Worm (Caenorhabditis elegans) whole organism, young adult: ENCODE data around the gene C33D9.10.

Experiments used
- F55B11.4 ChIP-seq: sonication (generic microtip); optimal IDR thresholded peaks from 2 replicates; lab custom pipeline; 2016; ENCODE audit warnings: missing compliant biosample characterization, missing genetic modification characterization, borderline replicate concordance; ENCODE audit not compliant: insufficient read depth
- Y53F4B.3 ChIP-seq: fragments of 200-800 bp; sonication (Bioruptor generic); IDR thresholded peaks from 2 replicates; pipeline ENCODE4 v1.3.6; 2022; ENCODE audit warnings: missing genetic modification reagents, missing genetic modification characterization, missing compliant biosample characterization
- Y56A3A.18 ChIP-seq: fragments of 200-800 bp; sonication (Bioruptor generic); IDR thresholded peaks from 2 replicates; pipeline ENCODE4 v1.3.6; 2022; ENCODE audit warnings: missing genetic modification reagents, missing genetic modification characterization, missing compliant biosample characterization
- ZK185.1 ChIP-seq: sonication (generic microtip); optimal IDR thresholded peaks from 2 replicates; lab custom pipeline; 2016; ENCODE audit warnings: mild to moderate bottlenecking, missing genetic modification characterization, missing compliant biosample characterization; ENCODE audit not compliant: poor library complexity, severe bottlenecking
- ama-1 ChIP-seq, 3 experiments: fragments of 150-350 bp in 1 of 3; sonication (generic microtip) in 2 of 3; optimal IDR thresholded peaks; 2 replicates each; lab custom pipeline; 2014 to 2018; ENCODE audit warnings: missing biosample characterization in 2 of 3, missing genetic modification characterization in 2 of 3, missing genetic modification reagents in 2 of 3
- ccch-3 ChIP-seq: fragments of 200-800 bp; sonication (Bioruptor generic); optimal IDR thresholded peaks from 2 replicates; lab custom pipeline; 2018; ENCODE audit warnings: mild to moderate bottlenecking, missing genetic modification characterization, missing compliant biosample characterization
- ceh-27 ChIP-seq: fragments of 200-800 bp; sonication (Bioruptor generic); optimal IDR thresholded peaks from 2 replicates; lab custom pipeline; 2018; ENCODE audit warnings: mild to moderate bottlenecking, missing genetic modification characterization, moderate library complexity, missing compliant biosample characterization
- dpff-1 ChIP-seq: sonication (generic microtip); optimal IDR thresholded peaks from 2 replicates; lab custom pipeline; 2017; ENCODE audit warnings: mild to moderate bottlenecking, missing genetic modification characterization, missing compliant biosample characterization
- lin-35 ChIP-seq, 3 experiments: fragments of 150-350 bp in 2 of 3; sonication (generic microtip) in 1 of 3; optimal IDR thresholded peaks; 2 replicates each; lab custom pipeline; 2014 to 2018; ENCODE audit warnings: missing biosample characterization in 3 of 3, missing genetic modification characterization in 3 of 3, missing genetic modification reagents in 3 of 3
- madf-10 ChIP-seq: sonication (generic microtip); optimal IDR thresholded peaks from 2 replicates; lab custom pipeline; 2016; ENCODE audit warnings: mild to moderate bottlenecking, missing genetic modification characterization, missing compliant biosample characterization
- nhr-90 ChIP-seq: sonication (generic microtip); optimal IDR thresholded peaks from 2 replicates; lab custom pipeline; 2016; ENCODE audit warnings: missing genotype, mild to moderate bottlenecking, missing genetic modification characterization, missing compliant biosample characterization
- tlf-1 ChIP-seq: fragments of 200-800 bp; sonication (Bioruptor generic); optimal IDR thresholded peaks from 2 replicates; lab custom pipeline; 2018; ENCODE audit warnings: mild to moderate bottlenecking, missing genetic modification characterization, missing compliant biosample characterization
- unc-62 ChIP-seq: fragments of 150-350 bp; optimal IDR thresholded peaks from 2 replicates; lab custom pipeline; 2014; ENCODE audit warnings: missing biosample characterization, missing genetic modification reagents, missing genetic modification characterization
- ztf-25 ChIP-seq: fragments of 200-800 bp; sonication (Bioruptor generic); IDR thresholded peaks from 2 replicates; pipeline ENCODE4 v1.3.6; 2022; ENCODE audit warnings: missing genetic modification reagents, missing genetic modification characterization, missing compliant biosample characterization

DNA sequence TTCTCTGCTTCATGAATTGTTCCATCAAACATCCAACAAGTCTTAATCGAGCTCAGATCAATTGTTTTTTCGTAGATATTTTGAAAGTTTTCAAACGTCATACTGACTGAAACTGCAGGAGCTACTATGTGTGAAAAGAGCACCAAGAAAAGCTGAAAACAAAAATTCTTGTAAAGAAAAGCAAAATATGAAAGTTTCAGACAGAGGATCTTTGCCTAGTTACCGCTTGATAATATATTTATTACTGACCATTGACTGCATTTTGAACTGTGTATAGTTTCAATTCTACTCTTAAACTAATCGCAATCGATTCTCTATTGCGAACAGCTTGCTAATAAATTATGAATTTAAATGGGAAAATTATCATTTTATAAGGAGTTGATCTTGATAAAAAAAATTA is 10.3 kb upstream of the C33D9.10 start, which contains the start of gene clec-182:
- TF ChIP-seq madf-10 (tag; lab: Kevin White, UChicago) (no peak), tlf-1 (GFP tag; lab: Kevin White, UChicago) (no peak), ccch-3 (GFP tag; lab: Kevin White, UChicago) (no peak), ceh-27 (no peak), nhr-90 (tag; lab: Kevin White, UChicago) (no peak), Y53F4B.3 (GFP tag; lab: Robert Waterston, UW) (no peak), F55B11.4 (tag; lab: Kevin White, UChicago) (no peak), dpff-1 (tag; lab: Kevin White, UChicago) (no peak), ztf-25 (GFP tag; lab: Robert Waterston, UW) (no peak), lin-35 (GFP tag; optimal IDR thresholded peaks at IDR 0.05; lab: Kevin White, UChicago) (no peak), unc-62 (no peak), ama-1 (optimal IDR thresholded peaks at IDR 0.05; lab: Kevin White, UChicago) (no peak), ama-1 (GFP tag; optimal IDR thresholded peaks at IDR 0.05; lab: Kevin White, UChicago) (no peak), ZK185.1 (no peak), Y56A3A.18 (GFP tag; lab: Robert Waterston, UW) (no peak)
